Fruit fly (Drosophila melanogaster): Measurements from ENCODE around the gene alpha-Est10.

DNA sequence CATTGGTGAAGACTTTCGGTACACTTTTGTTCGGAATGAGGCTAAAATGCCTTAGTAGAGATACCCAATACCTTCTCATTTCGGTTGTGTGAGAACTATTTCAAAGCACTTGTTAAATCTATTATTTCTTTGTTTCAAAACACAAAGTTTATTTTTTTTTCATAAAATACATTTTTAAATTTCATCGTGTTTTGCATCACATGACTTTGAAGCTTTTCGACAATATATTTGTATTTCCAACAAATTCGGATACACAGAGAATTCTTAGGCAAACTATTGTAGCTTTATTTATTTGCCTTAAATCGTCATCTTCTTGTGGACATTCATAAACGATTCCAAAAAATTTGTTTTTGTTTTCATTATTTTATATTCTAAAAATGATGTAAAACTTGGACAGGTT lies at the start of gene alpha-Est10:
- TF ChIP-seq Mnt (GFP tag; optimal IDR thresholded peaks at IDR 0.05) (no peak), kay (GFP tag; ENCODE audit: borderline replicate concordance) (peak; percentile 21), CG1620 (GFP tag; optimal IDR thresholded peaks at IDR 0.05) (no peak), CG7101 (tag; optimal IDR thresholded peaks at IDR 0.05) (no peak), CG5204 (GFP tag; optimal IDR thresholded peaks at IDR 0.05) (no peak), cic (GFP tag; optimal IDR thresholded peaks at IDR 0.05) (no peak), toe (GFP tag; optimal IDR thresholded peaks at IDR 0.05) (no peak), CG12768 (GFP tag; optimal IDR thresholded peaks at IDR 0.05) (no peak), CG7045 (GFP tag; optimal IDR thresholded peaks at IDR 0.05) (no peak), CG14711 (tag; optimal IDR thresholded peaks at IDR 0.05) (no peak), Hr96 (GFP tag; optimal IDR thresholded peaks at IDR 0.05) (no peak), bab1 (GFP tag; optimal IDR thresholded peaks at IDR 0.05) (no peak), Clk (GFP tag; optimal IDR thresholded peaks at IDR 0.05) (no peak), CG33017 (tag; optimal IDR thresholded peaks at IDR 0.05) (no peak)

Data from whole organism, adult.